Fruit fly (Drosophila melanogaster) whole organism, embryonic: ENCODE data around the gene uif.
A peak's percentile ranks its signal among the peaks of the same experiment; 100 is the strongest.

Experiments
- Abd-B ChIP-seq: fragments of 200-800 bp; sonication (Bioruptor generic); optimal IDR thresholded peaks from 2 replicates; lab custom pipeline; 2018; ENCODE audit warnings: missing biosample characterization, mild to moderate bottlenecking, missing genetic modification characterization, moderate library complexity
- Ada2b ChIP-seq: fragments of 200-800 bp; sonication (Bioruptor generic); IDR thresholded peaks from 2 replicates; pipeline ENCODE4 v1.3.6; 2022; ENCODE audit warnings: missing biosample characterization, missing genetic modification characterization
- Atf3 ChIP-seq: fragments of 200-800 bp; sonication (Bioruptor generic); optimal IDR thresholded peaks from 3 replicates; lab custom pipeline; 2016; ENCODE audit warnings: missing biosample characterization, missing genetic modification characterization
- CG11085 ChIP-seq: fragments of 200-800 bp; sonication (Bioruptor generic); IDR thresholded peaks from 2 replicates; pipeline ENCODE4 v1.3.6; 2022; ENCODE audit warnings: missing biosample characterization, missing genetic modification characterization
- CG11093 ChIP-seq: fragments of 200-800 bp; sonication (Bioruptor generic); IDR thresholded peaks from 3 replicates; pipeline ENCODE4 v1.3.6; 2022; ENCODE audit warnings: missing biosample characterization, missing genetic modification characterization
- CG12299 ChIP-seq: fragments of 200-800 bp; sonication (Bioruptor generic); optimal IDR thresholded peaks from 2 replicates; lab custom pipeline; 2018; ENCODE audit warnings: missing biosample characterization, mild to moderate bottlenecking, missing genetic modification characterization
- CG12391 ChIP-seq: fragments of 200-800 bp; sonication (Bioruptor generic); optimal IDR thresholded peaks from 3 replicates; lab custom pipeline; 2018; ENCODE audit warnings: missing biosample characterization, mild to moderate bottlenecking, missing genetic modification characterization, moderate library complexity
- CG12942 ChIP-seq: fragments of 200-800 bp; sonication (Bioruptor generic); optimal IDR thresholded peaks from 3 replicates; lab custom pipeline; 2016; ENCODE audit warnings: missing biosample characterization, missing genetic modification characterization
- CG13287 ChIP-seq: fragments of 200-800 bp; sonication (Bioruptor generic); IDR thresholded peaks from 2 replicates; pipeline ENCODE4 v1.3.6; 2022; ENCODE audit warnings: missing biosample characterization, missing genetic modification characterization; ENCODE audit not compliant: partially characterized antibody
- CG14014 ChIP-seq: fragments of 200-800 bp; sonication (Bioruptor generic); IDR thresholded peaks from 2 replicates; pipeline ENCODE4 v1.3.6; 2022; ENCODE audit warnings: missing biosample characterization, missing genetic modification characterization
- CG15011 ChIP-seq: fragments of 200-800 bp; sonication (Bioruptor generic); optimal IDR thresholded peaks from 3 replicates; lab custom pipeline; 2018; ENCODE audit warnings: missing biosample characterization, mild to moderate bottlenecking, missing genetic modification characterization
- CG16813 ChIP-seq: fragments of 200-800 bp; sonication (Bioruptor generic); IDR thresholded peaks from 3 replicates; pipeline ENCODE4 v1.3.6; 2022; ENCODE audit warnings: missing biosample characterization, missing genetic modification characterization; ENCODE audit not compliant: partially characterized antibody
- CG17361 ChIP-seq: fragments of 200-800 bp; sonication (Bioruptor generic); IDR thresholded peaks from 3 replicates; pipeline ENCODE4 v1.3.6; 2022; ENCODE audit warnings: missing biosample characterization, missing genetic modification characterization
- CG1792 ChIP-seq: fragments of 200-800 bp; sonication (Bioruptor generic); optimal IDR thresholded peaks from 2 replicates; lab custom pipeline; 2016; ENCODE audit warnings: missing biosample characterization, missing genetic modification characterization
- CG2116 ChIP-seq: fragments of 200-800 bp; sonication (Bioruptor generic); optimal IDR thresholded peaks from 3 replicates; lab custom pipeline; 2018; ENCODE audit warnings: missing biosample characterization, mild to moderate bottlenecking, missing genetic modification characterization
- CG5953 ChIP-seq: fragments of 200-800 bp; sonication (Bioruptor generic); IDR thresholded peaks from 2 replicates; pipeline ENCODE4 v1.3.6; 2022; ENCODE audit warnings: missing biosample characterization, missing genetic modification characterization
- CG6254 ChIP-seq: fragments of 200-800 bp; sonication (Bioruptor generic); optimal IDR thresholded peaks from 3 replicates; lab custom pipeline; 2017; ENCODE audit warnings: mild to moderate bottlenecking, missing biosample characterization, missing genetic modification reagents, missing genetic modification characterization
- CG8089 ChIP-seq: fragments of 200-800 bp; sonication (Bioruptor generic); optimal IDR thresholded peaks from 3 replicates; lab custom pipeline; 2016; ENCODE audit warnings: missing biosample characterization, missing genetic modification characterization
- CTCF ChIP-seq: fragments of 200-800 bp; sonication (Bioruptor generic); optimal IDR thresholded peaks from 2 replicates; lab custom pipeline; 2017; ENCODE audit warnings: missing biosample characterization, mild to moderate bottlenecking, missing genetic modification characterization, moderate library complexity
- Chrac-16 ChIP-seq: fragments of 200-800 bp; sonication (Bioruptor generic); optimal IDR thresholded peaks from 3 replicates; lab custom pipeline; 2016; ENCODE audit warnings: missing biosample characterization, missing genetic modification characterization
- CkIIα-i1 ChIP-seq: fragments of 200-800 bp; sonication (Bioruptor generic); IDR thresholded peaks from 2 replicates; pipeline ENCODE4 v1.3.6; 2022; ENCODE audit warnings: missing biosample characterization, missing genetic modification characterization
- Dll ChIP-seq: fragments of 200-800 bp; sonication (Bioruptor generic); IDR thresholded peaks from 4 replicates; pipeline ENCODE4 v1.3.6; 2022; ENCODE audit warnings: missing biosample characterization, missing genetic modification characterization; ENCODE audit not compliant: partially characterized antibody
- Doc3 ChIP-seq: fragments of 200-800 bp; sonication (Bioruptor generic); IDR thresholded peaks from 3 replicates; pipeline ENCODE4 v1.3.6; 2022; ENCODE audit warnings: missing biosample characterization, missing genetic modification characterization; ENCODE audit not compliant: partially characterized antibody
- E2f2 ChIP-seq: fragments of 200-800 bp; sonication (Bioruptor generic); IDR thresholded peaks from 2 replicates; pipeline ENCODE4 v1.3.6; 2022; ENCODE audit warnings: missing biosample characterization, missing genetic modification characterization
- Lim3 ChIP-seq: fragments of 200-800 bp; sonication (Bioruptor generic); IDR thresholded peaks from 2 replicates; pipeline ENCODE4 v1.3.6; 2022; ENCODE audit warnings: missing biosample characterization, missing genetic modification characterization
- Lpt ChIP-seq: fragments of >200 bp; optimal IDR thresholded peaks from 2 replicates; lab custom pipeline; 2018; ENCODE audit warnings: missing biosample characterization, missing genetic modification characterization
- MBD-R2 ChIP-seq: fragments of 200-800 bp; sonication (Bioruptor generic); IDR thresholded peaks from 2 replicates; pipeline ENCODE4 v1.3.6; 2022; ENCODE audit warnings: missing biosample characterization, missing genetic modification characterization
- MESR4 ChIP-seq: fragments of 200-800 bp; sonication (Bioruptor generic); optimal IDR thresholded peaks from 2 replicates; lab custom pipeline; 2018; ENCODE audit warnings: missing biosample characterization, mild to moderate bottlenecking, missing genetic modification characterization, moderate library complexity
- Med ChIP-seq: fragments of 200-800 bp; sonication (Bioruptor generic); peaks from one replicate; lab custom pipeline; 2016; ENCODE audit warnings: missing biosample characterization, missing genetic modification characterization, mild to moderate bottlenecking, inconsistent platforms, moderate library complexity
- Mes4 ChIP-seq: fragments of 200-800 bp; sonication (Bioruptor generic); optimal IDR thresholded peaks from 2 replicates; lab custom pipeline; 2016; ENCODE audit warnings: missing biosample characterization, missing genetic modification characterization
- Myb ChIP-seq: fragments of 200-800 bp; sonication (Bioruptor generic); optimal IDR thresholded peaks from 2 replicates; lab custom pipeline; 2016; ENCODE audit warnings: missing biosample characterization, missing genetic modification characterization
- Poxn ChIP-seq: fragments of 200-800 bp; sonication (Bioruptor generic); IDR thresholded peaks from 2 replicates; pipeline ENCODE4 v1.3.6; 2022; ENCODE audit warnings: missing biosample characterization, missing genetic modification characterization
- Side ChIP-seq: fragments of 200-800 bp; sonication (Bioruptor generic); optimal IDR thresholded peaks from 2 replicates; lab custom pipeline; 2016; ENCODE audit warnings: missing biosample characterization, missing genetic modification characterization
- al ChIP-seq: fragments of 200-800 bp; sonication (Bioruptor generic); IDR thresholded peaks from 2 replicates; pipeline ENCODE4 v1.3.6; 2022; ENCODE audit warnings: missing biosample characterization, missing genetic modification characterization
- ash1 ChIP-seq: fragments of 200-800 bp; sonication (Bioruptor generic); optimal IDR thresholded peaks from 2 replicates; lab custom pipeline; 2018; ENCODE audit warnings: missing biosample characterization, mild to moderate bottlenecking, missing genetic modification characterization
- bab2 ChIP-seq: fragments of 200-800 bp; sonication (Bioruptor generic); optimal IDR thresholded peaks from 2 replicates; lab custom pipeline; 2016; ENCODE audit warnings: missing biosample characterization, missing genetic modification characterization
- cg ChIP-seq: fragments of 200-800 bp; sonication (Bioruptor generic); optimal IDR thresholded peaks from 3 replicates; lab custom pipeline; 2019; ENCODE audit warnings: missing biosample characterization, mild to moderate bottlenecking, missing genetic modification characterization, moderate library complexity
- chinmo ChIP-seq: fragments of 200-800 bp; sonication (Bioruptor generic); IDR thresholded peaks from 4 replicates; pipeline ENCODE4 v1.3.6; 2022; ENCODE audit warnings: missing biosample characterization, missing genetic modification characterization; ENCODE audit not compliant: partially characterized antibody
- chm ChIP-seq: fragments of 200-800 bp; sonication (Bioruptor generic); IDR thresholded peaks from 2 replicates; pipeline ENCODE4 v1.3.6; 2022; ENCODE audit warnings: missing biosample characterization, missing genetic modification characterization
- croc ChIP-seq: fragments of 200-800 bp; sonication (Bioruptor generic); conservative IDR thresholded peaks from 3 replicates; pipeline ENCODE4 v1.3.6; 2022; ENCODE audit warnings: missing biosample characterization, missing genetic modification characterization
- crp ChIP-seq, 2 experiments: fragments of 200-800 bp; sonication (Bioruptor generic); optimal IDR thresholded peaks; 2 replicates in 1 of 2; 3 replicates in 1 of 2; lab custom pipeline; 2017; ENCODE audit warnings: missing biosample characterization in 2 of 2, missing genetic modification characterization in 2 of 2, mild to moderate bottlenecking in 1 of 2, moderate library complexity in 1 of 2
- gfzf ChIP-seq: fragments of 200-800 bp; sonication (Bioruptor generic); optimal IDR thresholded peaks from 2 replicates; lab custom pipeline; 2016; ENCODE audit warnings: missing biosample characterization, mild to moderate bottlenecking, missing genetic modification characterization, moderate library complexity
- kah ChIP-seq: fragments of 200-800 bp; sonication (Bioruptor generic); optimal IDR thresholded peaks from 2 replicates; lab custom pipeline; 2018; ENCODE audit warnings: missing biosample characterization, mild to moderate bottlenecking, missing genetic modification characterization
- lmd ChIP-seq: fragments of 200-800 bp; sonication (Bioruptor generic); IDR thresholded peaks from 2 replicates; pipeline ENCODE4 v1.3.6; 2022; ENCODE audit warnings: missing biosample characterization, missing genetic modification characterization
- nerfin-1 ChIP-seq: fragments of 200-800 bp; sonication (Bioruptor generic); optimal IDR thresholded peaks from 3 replicates; lab custom pipeline; 2019; ENCODE audit warnings: missing biosample characterization, mild to moderate bottlenecking, missing genetic modification characterization, moderate library complexity
- pb ChIP-seq: fragments of 200-800 bp; sonication (Bioruptor generic); optimal IDR thresholded peaks from 3 replicates; lab custom pipeline; 2016; ENCODE audit warnings: missing biosample characterization, missing genetic modification characterization
- so ChIP-seq: fragments of 200-800 bp; sonication (Bioruptor generic); IDR thresholded peaks from 3 replicates; pipeline ENCODE4 v1.3.6; 2022; ENCODE audit warnings: missing biosample characterization, missing genetic modification characterization
- tio ChIP-seq: fragments of 200-800 bp; sonication (Bioruptor generic); optimal IDR thresholded peaks from 2 replicates; lab custom pipeline; 2017; ENCODE audit warnings: missing biosample characterization, missing genetic modification characterization, inconsistent platforms
- tna ChIP-seq: fragments of 200-800 bp; sonication (Bioruptor generic); IDR thresholded peaks from 2 replicates; pipeline ENCODE4 v1.3.6; 2022; ENCODE audit warnings: missing biosample characterization, missing genetic modification characterization; ENCODE audit not compliant: partially characterized antibody
- toy ChIP-seq: fragments of 200-800 bp; sonication (Bioruptor generic); IDR thresholded peaks from 2 replicates; pipeline ENCODE4 v1.3.6; 2022; ENCODE audit warnings: missing biosample characterization, missing genetic modification characterization
- trem ChIP-seq: fragments of 200-800 bp; optimal IDR thresholded peaks from 3 replicates; lab custom pipeline; 2019; ENCODE audit warnings: missing biosample characterization, mild to moderate bottlenecking, missing genetic modification characterization, moderate library complexity
- twi ChIP-seq: fragments of 200-800 bp; optimal IDR thresholded peaks from 2 replicates; lab custom pipeline; 2019; ENCODE audit warnings: missing biosample characterization, mild to moderate bottlenecking, missing genetic modification characterization, moderate library complexity
- yki ChIP-seq: fragments of >200 bp; optimal IDR thresholded peaks from 3 replicates; lab custom pipeline; 2018

uif gene

dm6 chr2L:7013157-7013556, 3.0 kb upstream of the uif start, which contains the start of gene CG43322:
CG43322 (plus strand) TSS chr2L:7013396.
- no peak for TF ChIP-seq yki (lab: Kevin White, UChicago)
- 0 out of 3 replicates have a peak, but pooled peaks have one; percentile 17 for TF ChIP-seq Doc3 (GFP tag; lab: Robert Waterston, UW)
- no peak for TF ChIP-seq so (GFP tag; lab: Robert Waterston, UW)
- no peak for TF ChIP-seq CTCF (GFP tag; lab: Kevin White, UChicago)
- TF ChIP-seq crp (GFP tag; optimal IDR thresholded peaks at IDR 0.05; lab: Kevin White, UChicago), result peak; percentile 2 to 85
- no peak for TF ChIP-seq CG12391 (tag; lab: Kevin White, UChicago)
- peak; percentile 56 for TF ChIP-seq cg (GFP tag; lab: Kevin White, UChicago)
- no peak for TF ChIP-seq tio
- no peak for TF ChIP-seq al (GFP tag; lab: Robert Waterston, UW)
- TF ChIP-seq Lpt (GFP tag; lab: Kevin White, UChicago), result no peak
- no peak for TF ChIP-seq CG12942 (GFP tag; lab: Kevin White, UChicago)
- TF ChIP-seq Poxn, result no peak
- TF ChIP-seq CG16813, result no peak
- no peak for TF ChIP-seq chm (GFP tag; lab: Robert Waterston, UW)
- no peak for TF ChIP-seq Med (GFP tag; lab: Kevin White, UChicago)
- no peak for TF ChIP-seq twi (tag; lab: Kevin White, UChicago)
- TF ChIP-seq MESR4 (GFP tag; lab: Kevin White, UChicago), result peak; percentile 6
- TF ChIP-seq CG8089 (GFP tag; lab: Kevin White, UChicago), result no peak
- no peak for TF ChIP-seq chinmo (GFP tag; lab: Robert Waterston, UW)
- TF ChIP-seq trem, result peak; percentile 18
- TF ChIP-seq CG13287, result peak; percentile 13; the same call in 1 of the 2 replicates
- no peak for TF ChIP-seq toy (GFP tag; lab: Robert Waterston, UW)
- no peak for TF ChIP-seq CG1792
- TF ChIP-seq pb (GFP tag; lab: Kevin White, UChicago), result no peak
- no peak for TF ChIP-seq lmd (GFP tag; lab: Robert Waterston, UW)
- TF ChIP-seq CG12299, result no peak
- no peak for TF ChIP-seq CG11085
- TF ChIP-seq MBD-R2 (GFP tag; lab: Robert Waterston, UW), result peak; percentile 56; the same call in 1 of the 2 replicates
- no peak for TF ChIP-seq Ada2b
- no peak for TF ChIP-seq CG14014 (GFP tag; lab: Robert Waterston, UW)
- no peak for TF ChIP-seq Side (GFP tag; lab: Kevin White, UChicago)
- TF ChIP-seq kah (GFP tag; lab: Kevin White, UChicago), result no peak
- TF ChIP-seq nerfin-1, result no peak
- peak; percentile 47; the same call in 1 of the 2 replicates for TF ChIP-seq E2f2
- peak; percentile 92 for TF ChIP-seq Myb (GFP tag; lab: Kevin White, UChicago)
- no peak for TF ChIP-seq CG15011 (GFP tag; lab: Kevin White, UChicago)
- TF ChIP-seq CG2116, result peak; percentile 2
- TF ChIP-seq Mes4, result no peak
- no peak for TF ChIP-seq bab2 (GFP tag; lab: Kevin White, UChicago)
- peak; percentile 32 for TF ChIP-seq gfzf (GFP tag; lab: Kevin White, UChicago)
- no peak for TF ChIP-seq Atf3 (GFP tag; lab: Kevin White, UChicago)
- TF ChIP-seq Dll (GFP tag; lab: Robert Waterston, UW), result peak; percentile 34; the same call in 1 of the 4 replicates
- TF ChIP-seq tna, result no peak
- TF ChIP-seq CG11093 (GFP tag; lab: Robert Waterston, UW), result no peak
- TF ChIP-seq CkIIα-i1 (GFP tag; lab: Robert Waterston, UW), result no peak
- TF ChIP-seq Chrac-16 (GFP tag; lab: Kevin White, UChicago), result no peak
- no peak for TF ChIP-seq Lim3
- no peak for TF ChIP-seq croc
- TF ChIP-seq CG5953 (GFP tag; lab: Robert Waterston, UW), result no peak
- no peak for TF ChIP-seq CG6254 (GFP tag; lab: Kevin White, UChicago)
- no peak for TF ChIP-seq Abd-B (GFP tag; lab: Kevin White, UChicago)
- TF ChIP-seq CG17361 (GFP tag; lab: Robert Waterston, UW), result no peak
- no peak for TF ChIP-seq ash1 (GFP tag; lab: Kevin White, UChicago)
